Fruit fly (Drosophila melanogaster): Measurements from ENCODE around the gene CG12985.

Gene CG12985

DNA sequence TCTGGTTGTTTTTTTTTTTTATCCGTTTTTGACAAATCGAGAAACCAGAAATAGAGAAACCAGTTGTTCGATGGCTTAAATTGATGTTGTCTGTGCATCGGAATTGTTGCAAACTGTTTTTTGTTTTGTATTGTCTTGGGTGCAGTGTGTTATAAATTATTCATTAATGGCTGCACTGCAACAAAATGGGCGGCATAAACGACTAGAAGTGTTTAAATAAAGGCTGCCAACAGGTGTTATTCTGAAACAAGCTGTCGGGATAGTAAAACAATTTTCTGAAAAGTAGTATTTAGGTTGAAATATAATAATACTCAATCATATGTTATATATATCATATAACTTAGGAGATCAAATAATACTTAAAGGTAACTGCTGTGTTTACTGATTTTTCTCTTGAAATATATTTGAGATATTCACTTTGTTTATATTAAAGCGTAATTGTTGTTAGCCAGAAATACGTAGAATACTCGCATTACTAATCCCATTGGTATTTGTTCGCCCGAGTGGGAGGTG is 47.0 kb upstream of the CG12985 start (continued):
- TF ChIP-seq dac (GFP tag; optimal IDR thresholded peaks at IDR 0.05) (no peak), CG6854 (GFP tag; optimal IDR thresholded peaks at IDR 0.05) (no peak), CG6808 (GFP tag; optimal IDR thresholded peaks at IDR 0.05) (peak; percentile 43), Hr39 (GFP tag; optimal IDR thresholded peaks at IDR 0.05) (no peak), dsx (GFP tag; optimal IDR thresholded peaks at IDR 0.05; ENCODE audit: poor library complexity, severe bottlenecking) (peak; percentile 35), Ets96B (tag; optimal IDR thresholded peaks at IDR 0.05) (peak; percentile 39), CG4318 (GFP tag; optimal IDR thresholded peaks at IDR 0.05) (no peak), Eip78C (GFP tag) (peak; percentile 64), CG6163 (GFP tag; IDR thresholded peaks at IDR 0.05) (no peak; the same call in 2 of the 3 replicates), CG15336 (GFP tag; IDR thresholded peaks at IDR 0.05) (peak; percentile 31; the same call in 1 of the 2 replicates), Eip93F (GFP tag; optimal IDR thresholded peaks at IDR 0.05) (no peak), Lpt (GFP tag; optimal IDR thresholded peaks at IDR 0.05) (no peak), ss (GFP tag; optimal IDR thresholded peaks at IDR 0.05) (peak in 1 of 2 experiments; percentile 60), Blimp-1 (GFP tag; optimal IDR thresholded peaks at IDR 0.05) (no peak), Hr4 (GFP tag; optimal IDR thresholded peaks at IDR 0.05) (peak; percentile 21), CG11294 (GFP tag; IDR thresholded peaks at IDR 0.05) (no peak), acj6 (GFP tag; optimal IDR thresholded peaks at IDR 0.05) (no peak), CG11762 (GFP tag; optimal IDR thresholded peaks at IDR 0.05; ENCODE audit: insufficient read depth) (no peak), Met (GFP tag; optimal IDR thresholded peaks at IDR 0.05) (no peak), CG8632 (GFP tag; optimal IDR thresholded peaks at IDR 0.05) (peak; percentile 2), svp (GFP tag) (no peak), eg (GFP tag; IDR thresholded peaks at IDR 0.05) (no peak; the same call in 2 of the 3 replicates), lz (GFP tag; optimal IDR thresholded peaks at IDR 0.05) (no peak), Hr38 (GFP tag; optimal IDR thresholded peaks at IDR 0.05) (no peak)

DNA sequence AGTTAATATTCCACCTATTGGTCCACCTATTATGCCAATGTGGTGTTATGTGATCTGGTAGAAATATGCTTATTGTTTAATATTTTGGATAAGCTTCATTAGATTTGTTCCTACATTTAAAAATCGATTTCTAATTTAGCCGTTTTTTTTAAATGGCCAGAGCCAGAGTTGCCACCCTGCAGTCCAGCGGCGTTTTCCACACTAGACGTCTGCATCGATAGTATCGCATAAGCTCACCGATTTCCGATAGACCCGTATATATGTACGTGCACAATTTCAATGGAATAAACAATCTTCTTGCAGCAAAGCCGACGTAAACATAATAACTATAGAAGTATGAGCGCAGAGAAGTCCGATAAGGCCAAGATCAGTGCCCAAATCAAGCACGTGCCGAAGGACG is 41.6 kb upstream of the CG12985 start, which contains the start of gene Taf9:
Taf9 (plus strand) TSS at position 239 of the 400 bp plus-strand sequence.
- no peak for TF ChIP-seq CG34406 (GFP tag; optimal IDR thresholded peaks at IDR 0.05)
- peak; percentile 60 for TF ChIP-seq Eip78C (GFP tag)

dm6 chrX:17844623-17845022 is 38.9 kb upstream of the CG12985 start, which contains the start of the genes CG8142 and Ucp4A:
Gene CG8142, minus strand, starts transcription at chrX:17844704.
Gene Ucp4A, plus strand, starts transcription at chrX:17844949.
- TF ChIP-seq Ets21C (GFP tag; optimal IDR thresholded peaks at IDR 0.05): peak; percentile 69
- TF ChIP-seq CG3032 (tag; optimal IDR thresholded peaks at IDR 0.05): peak; percentile 94
- peak; percentile 96 for TF ChIP-seq Eip78C (GFP tag)
- TF ChIP-seq CG6808 (GFP tag; optimal IDR thresholded peaks at IDR 0.05): peak; percentile 88
- peak; percentile 92 for TF ChIP-seq OdsH (GFP tag; optimal IDR thresholded peaks at IDR 0.05)
- TF ChIP-seq CG8119 (GFP tag; IDR thresholded peaks at IDR 0.05): peak; percentile 95
- peak; percentile 86 for TF ChIP-seq CG11902 (GFP tag; optimal IDR thresholded peaks at IDR 0.05)
- peak; percentile 95 for TF ChIP-seq CG6163 (GFP tag; IDR thresholded peaks at IDR 0.05)
- TF ChIP-seq esn (GFP tag; optimal IDR thresholded peaks at IDR 0.05): peak; percentile 84
- no peak for TF ChIP-seq Hr4 (GFP tag; optimal IDR thresholded peaks at IDR 0.05)
- peak; percentile 89 for TF ChIP-seq Sox15 (GFP tag; optimal IDR thresholded peaks at IDR 0.05)
- TF ChIP-seq CG10631 (GFP tag; optimal IDR thresholded peaks at IDR 0.05): peak; percentile 95
- TF ChIP-seq dsx (GFP tag; optimal IDR thresholded peaks at IDR 0.05; ENCODE audit: poor library complexity, severe bottlenecking): peak; percentile 85
- TF ChIP-seq CG11762 (GFP tag; optimal IDR thresholded peaks at IDR 0.05; ENCODE audit: insufficient read depth): peak; percentile 85
- TF ChIP-seq CG6792 (GFP tag; optimal IDR thresholded peaks at IDR 0.05): peak; percentile 88
- TF ChIP-seq svp (GFP tag): peak; percentile 96
- TF ChIP-seq CG16779 (tag; optimal IDR thresholded peaks at IDR 0.05): no peak
- peak; percentile 96 for TF ChIP-seq CG15336 (GFP tag; IDR thresholded peaks at IDR 0.05)
- peak; percentile 91 for TF ChIP-seq CG11294 (GFP tag; IDR thresholded peaks at IDR 0.05)
- no peak for TF ChIP-seq Hr38 (GFP tag; optimal IDR thresholded peaks at IDR 0.05)
- peak; percentile 51 for TF ChIP-seq vri (GFP tag; optimal IDR thresholded peaks at IDR 0.05)
- peak; percentile 69 to 84 for TF ChIP-seq ss (GFP tag; optimal IDR thresholded peaks at IDR 0.05)
- TF ChIP-seq CG32006 (GFP tag; optimal IDR thresholded peaks at IDR 0.05): peak; percentile 91
- peak; percentile 43 for TF ChIP-seq fd85E (GFP tag; optimal IDR thresholded peaks at IDR 0.05)
- TF ChIP-seq CG31627 (GFP tag; optimal IDR thresholded peaks at IDR 0.05): peak; percentile 82
- peak; percentile 86 for TF ChIP-seq pdm3 (GFP tag; optimal IDR thresholded peaks at IDR 0.05)
- TF ChIP-seq CG10669 (GFP tag; optimal IDR thresholded peaks at IDR 0.05): peak; percentile 90
- peak; percentile 92 for TF ChIP-seq CG3919 (GFP tag; optimal IDR thresholded peaks at IDR 0.05)
- TF ChIP-seq Smox (GFP tag; optimal IDR thresholded peaks at IDR 0.05): no peak
- TF ChIP-seq CG4318 (GFP tag; optimal IDR thresholded peaks at IDR 0.05): no peak
- no peak for TF ChIP-seq Met (GFP tag; optimal IDR thresholded peaks at IDR 0.05)
- peak; percentile 89 for TF ChIP-seq cyc (GFP tag; optimal IDR thresholded peaks at IDR 0.05)
- peak; percentile 69 for TF ChIP-seq dac (GFP tag; optimal IDR thresholded peaks at IDR 0.05)
- TF ChIP-seq CG7368 (GFP tag; optimal IDR thresholded peaks at IDR 0.05): peak; percentile 86
- peak; percentile 95 for TF ChIP-seq Gug (GFP tag; IDR thresholded peaks at IDR 0.05)
- peak; percentile 76 for TF ChIP-seq Eip93F (GFP tag; optimal IDR thresholded peaks at IDR 0.05)
